Worm (Caenorhabditis elegans): Measurements from ENCODE around the gene C49F8.15.
A peak's percentile ranks its signal among the peaks of the same experiment; 100 is the strongest.

Gene C49F8.15

ce11 chrX:13347251-13347650 is 15.1 kb downstream of the C49F8.15 start:
- no peak for TF ChIP-seq dve-1 (tag; optimal IDR thresholded peaks at IDR 0.05)
- TF ChIP-seq sox-4 (tag; optimal IDR thresholded peaks at IDR 0.05): no peak
- no peak for TF ChIP-seq ceh-2 (tag; optimal IDR thresholded peaks at IDR 0.05)
- TF ChIP-seq gmeb-2 (tag; optimal IDR thresholded peaks at IDR 0.05): no peak
- no peak for TF ChIP-seq fax-1 (tag; optimal IDR thresholded peaks at IDR 0.05)
- no peak for TF ChIP-seq fkh-10 (GFP tag; optimal IDR thresholded peaks at IDR 0.05)
- no peak for TF ChIP-seq Y22D7AL.16 (tag; optimal IDR thresholded peaks at IDR 0.05)

DNA sequence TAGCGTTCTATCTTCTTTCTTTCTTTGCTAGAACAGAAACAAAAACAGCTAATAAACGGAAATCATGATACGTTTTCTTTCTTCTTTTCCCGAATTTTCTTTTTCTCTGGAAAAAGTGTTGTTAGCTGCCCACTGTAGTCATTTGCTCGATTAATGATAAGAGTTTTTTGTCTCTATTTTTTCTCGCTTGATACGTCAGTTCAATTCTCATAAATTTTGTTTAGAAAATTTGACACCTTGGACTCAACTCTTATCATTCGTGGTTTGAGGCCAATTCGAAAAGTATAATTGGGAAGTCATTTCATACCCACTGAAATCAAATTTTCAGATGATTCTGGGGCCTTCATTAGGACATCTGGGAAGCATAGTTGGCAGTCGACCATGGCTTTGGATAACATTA is 20.5 kb downstream of the C49F8.15 start:
- TF ChIP-seq ets-4 (tag; optimal IDR thresholded peaks at IDR 0.05): no peak
- TF ChIP-seq unc-42 (tag; optimal IDR thresholded peaks at IDR 0.05): no peak
- no peak for TF ChIP-seq nhr-11 (tag; optimal IDR thresholded peaks at IDR 0.05)
- TF ChIP-seq sdc-2 (tag; optimal IDR thresholded peaks at IDR 0.05): no peak
- no peak for TF ChIP-seq zip-5 (tag; optimal IDR thresholded peaks at IDR 0.05)
- no peak for TF ChIP-seq dmd-4 (tag; optimal IDR thresholded peaks at IDR 0.05; ENCODE audit: borderline replicate concordance)
- no peak for TF ChIP-seq ceh-6 (GFP tag; optimal IDR thresholded peaks at IDR 0.05)
- TF ChIP-seq pax-1 (tag; optimal IDR thresholded peaks at IDR 0.05): no peak
- TF ChIP-seq hlh-13 (GFP tag; optimal IDR thresholded peaks at IDR 0.05): no peak
- TF ChIP-seq C38D4.7 (GFP tag; optimal IDR thresholded peaks at IDR 0.05): no peak
- TF ChIP-seq npax-4 (tag; optimal IDR thresholded peaks at IDR 0.05): no peak
- no peak for TF ChIP-seq pqm-1 (tag; optimal IDR thresholded peaks at IDR 0.05)
- no peak for TF ChIP-seq sox-2 (GFP tag; IDR thresholded peaks at IDR 0.05)
- TF ChIP-seq ceh-2 (tag; optimal IDR thresholded peaks at IDR 0.05): no peak
- no peak for TF ChIP-seq syd-9 (tag; optimal IDR thresholded peaks at IDR 0.05)
- no peak for TF ChIP-seq ama-1 (optimal IDR thresholded peaks at IDR 0.05)
- no peak for TF ChIP-seq K02D7.2 (tag; optimal IDR thresholded peaks at IDR 0.05)
- no peak for TF ChIP-seq ceh-9 (tag; optimal IDR thresholded peaks at IDR 0.05)

DNA sequence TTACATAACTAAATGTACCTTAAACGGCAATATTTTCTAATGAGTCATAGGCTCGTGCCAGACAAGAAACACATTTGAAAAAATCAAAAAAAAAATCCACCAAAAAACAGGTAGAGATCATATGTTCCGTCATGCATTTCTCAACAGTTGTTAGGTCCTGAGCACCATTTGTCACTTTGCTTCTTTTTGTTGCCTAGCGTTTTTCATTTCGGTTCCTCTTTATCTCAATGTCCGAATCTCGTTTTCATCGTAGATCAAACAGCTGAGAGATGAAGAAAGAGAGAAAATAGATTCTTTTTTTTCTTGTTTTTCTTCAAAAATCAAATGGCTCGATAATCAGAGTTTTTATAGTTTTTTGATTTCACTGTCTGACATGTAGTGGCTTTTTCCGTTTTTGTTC is 21.4 kb downstream of the C49F8.15 start:
- TF ChIP-seq sox-4 (tag; optimal IDR thresholded peaks at IDR 0.05): no peak
- peak; percentile 42 for TF ChIP-seq ceh-18 (tag; optimal IDR thresholded peaks at IDR 0.05)

DNA sequence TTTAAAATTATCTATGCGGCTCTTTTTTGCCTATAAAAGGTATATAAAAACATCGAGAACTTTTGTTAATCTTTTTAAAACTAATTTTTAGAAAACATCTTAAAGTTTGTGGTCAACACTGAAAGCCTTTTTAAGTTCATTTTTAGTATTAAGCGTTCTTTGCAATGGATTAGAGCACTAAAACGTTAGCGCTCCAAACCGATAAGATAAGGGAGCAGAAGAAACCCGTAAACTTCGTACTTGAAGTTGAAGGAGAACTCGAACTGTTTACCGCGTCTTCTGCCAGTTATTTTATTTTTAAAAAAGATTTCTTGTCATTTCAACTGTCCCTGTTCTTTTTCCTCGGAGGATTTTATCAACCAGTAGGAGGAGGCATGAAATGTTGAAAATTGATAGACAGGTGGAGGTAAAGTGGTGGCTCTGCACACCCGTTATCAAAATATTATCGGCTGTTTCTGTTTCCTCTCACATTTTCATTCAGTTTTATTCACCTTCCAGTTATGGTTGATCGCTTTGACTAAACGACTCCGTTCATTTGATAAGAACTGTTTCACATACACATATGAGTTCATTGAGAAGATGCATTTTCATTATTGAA is 23.3 kb downstream of the C49F8.15 start:
- TF ChIP-seq unc-3 (GFP tag; conservative IDR thresholded peaks at IDR 0.05): no peak
- TF ChIP-seq unc-3 (tag; optimal IDR thresholded peaks at IDR 0.05): no peak
- no peak for TF ChIP-seq ceh-18 (tag; optimal IDR thresholded peaks at IDR 0.05)
- no peak for TF ChIP-seq K09A11.1 (tag; optimal IDR thresholded peaks at IDR 0.05; ENCODE audit: insufficient read depth)
- TF ChIP-seq dve-1 (tag; optimal IDR thresholded peaks at IDR 0.05): no peak
- TF ChIP-seq nhr-11 (tag; optimal IDR thresholded peaks at IDR 0.05): no peak
- no peak for TF ChIP-seq gmeb-2 (tag; optimal IDR thresholded peaks at IDR 0.05)
- TF ChIP-seq C38D4.7 (GFP tag; optimal IDR thresholded peaks at IDR 0.05): no peak
- TF ChIP-seq sox-2 (GFP tag; IDR thresholded peaks at IDR 0.05): no peak
- TF ChIP-seq ceh-22 (tag; optimal IDR thresholded peaks at IDR 0.05): no peak
- no peak for TF ChIP-seq sox-4 (tag; optimal IDR thresholded peaks at IDR 0.05)
- TF ChIP-seq hlh-8 (tag; optimal IDR thresholded peaks at IDR 0.05): no peak

DNA sequence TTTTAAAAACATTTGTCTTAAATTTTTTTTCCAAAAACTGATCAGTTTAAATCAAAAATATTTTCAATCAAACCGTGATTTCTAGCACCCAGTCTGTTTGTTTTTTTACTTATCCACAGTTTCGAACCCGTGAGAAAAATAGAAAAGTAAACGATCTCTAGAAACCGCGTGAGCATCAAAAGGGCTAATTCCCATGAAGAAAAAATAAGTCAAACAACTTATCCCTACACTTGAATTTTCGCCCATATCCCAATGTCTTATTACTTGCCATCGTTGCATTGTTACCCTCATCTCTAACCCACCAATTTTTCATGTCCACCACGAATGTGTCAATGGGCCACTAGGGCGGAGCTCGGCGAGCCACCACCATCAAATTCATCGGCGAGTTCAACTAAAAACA is 24.7 kb downstream of the C49F8.15 start, which contains the start of gene ptr-24:
Gene ptr-24 (plus strand): TSS at position 301 of the 400 bp plus-strand sequence.
- TF ChIP-seq ceh-22 (tag; optimal IDR thresholded peaks at IDR 0.05): no peak
- TF ChIP-seq ceh-31 (tag; optimal IDR thresholded peaks at IDR 0.05): no peak
- no peak for TF ChIP-seq ahr-1 (tag; optimal IDR thresholded peaks at IDR 0.05)
- TF ChIP-seq pha-2 (tag; optimal IDR thresholded peaks at IDR 0.05): no peak
- TF ChIP-seq Y22D7AL.16 (tag; optimal IDR thresholded peaks at IDR 0.05): no peak
- TF ChIP-seq C08G9.2 (tag; optimal IDR thresholded peaks at IDR 0.05): no peak
